Fruit fly (Drosophila melanogaster) whole organism, embryonic: Measurements from ENCODE around the gene janB.

ENCODE experiments used
- Atf6 ChIP-seq: fragments of 200-800 bp; sonication (Bioruptor generic); IDR thresholded peaks from 2 replicates; pipeline ENCODE4 v1.3.6; 2022; ENCODE audit warnings: missing biosample characterization, missing genetic modification characterization
- B-H2 ChIP-seq: fragments of 200-800 bp; sonication (Bioruptor generic); optimal IDR thresholded peaks from 2 replicates; lab custom pipeline; 2018; ENCODE audit warnings: missing biosample characterization, mild to moderate bottlenecking, missing genetic modification characterization
- BEAF-32 ChIP-seq: fragments of 200-800 bp; sonication (Bioruptor generic); optimal IDR thresholded peaks from 3 replicates; lab custom pipeline; 2017; ENCODE audit warnings: missing biosample characterization, missing genetic modification characterization, mild to moderate bottlenecking, moderate library complexity, missing genetic modification reagents
- CG11504 ChIP-seq: fragments of 200-800 bp; sonication (Bioruptor generic); optimal IDR thresholded peaks from 3 replicates; lab custom pipeline; 2019; ENCODE audit warnings: missing biosample characterization, mild to moderate bottlenecking, missing genetic modification characterization, moderate library complexity
- CG13624 ChIP-seq: fragments of 200-800 bp; sonication (Bioruptor generic); optimal IDR thresholded peaks from 2 replicates; lab custom pipeline; 2016; ENCODE audit warnings: missing biosample characterization, missing genetic modification characterization
- CG13894 ChIP-seq: fragments of 200-800 bp; sonication (Bioruptor generic); optimal IDR thresholded peaks from 3 replicates; lab custom pipeline; 2018; ENCODE audit warnings: missing biosample characterization, mild to moderate bottlenecking, missing genetic modification characterization, moderate library complexity
- CG15269 ChIP-seq: fragments of 200-800 bp; sonication (Bioruptor generic); optimal IDR thresholded peaks from 2 replicates; lab custom pipeline; 2018; ENCODE audit warnings: missing biosample characterization, mild to moderate bottlenecking, missing genetic modification characterization, moderate library complexity
- CG15514 ChIP-seq: fragments of 200-800 bp; sonication (Bioruptor generic); optimal IDR thresholded peaks from 3 replicates; lab custom pipeline; 2017; ENCODE audit warnings: missing biosample characterization, missing genetic modification characterization, mild to moderate bottlenecking, moderate library complexity, missing genetic modification reagents
- CG16815 ChIP-seq: fragments of 200-800 bp; sonication (Bioruptor generic); optimal IDR thresholded peaks from 3 replicates; lab custom pipeline; 2017; ENCODE audit warnings: missing biosample characterization, mild to moderate bottlenecking, missing genetic modification characterization
- CG17359 ChIP-seq: fragments of 200-800 bp; sonication (Bioruptor generic); optimal IDR thresholded peaks from 3 replicates; lab custom pipeline; 2018; ENCODE audit warnings: missing biosample characterization, mild to moderate bottlenecking, missing genetic modification characterization, moderate library complexity
- CG17361 ChIP-seq: fragments of 200-800 bp; sonication (Bioruptor generic); IDR thresholded peaks from 3 replicates; pipeline ENCODE4 v1.3.6; 2022; ENCODE audit warnings: missing biosample characterization, missing genetic modification characterization
- CG2120 ChIP-seq: fragments of 200-800 bp; sonication (Bioruptor generic); optimal IDR thresholded peaks from 3 replicates; lab custom pipeline; 2016; ENCODE audit warnings: missing biosample characterization, missing genetic modification characterization
- CG2129 ChIP-seq: fragments of 200-800 bp; sonication (Bioruptor generic); IDR thresholded peaks from 2 replicates; pipeline ENCODE4 v1.3.6; 2022; ENCODE audit warnings: missing biosample characterization, missing genetic modification characterization; ENCODE audit not compliant: partially characterized antibody
- CG32532 ChIP-seq: fragments of 200-800 bp; sonication (Bioruptor generic); IDR thresholded peaks from 2 replicates; pipeline ENCODE4 v1.3.6; 2022; ENCODE audit warnings: missing biosample characterization, missing genetic modification characterization
- CG32772 ChIP-seq: fragments of 200-800 bp; sonication (Bioruptor generic); IDR thresholded peaks from 2 replicates; pipeline ENCODE4 v1.3.6; 2022; ENCODE audit warnings: missing biosample characterization, missing genetic modification characterization
- CG3281 ChIP-seq: fragments of 200-800 bp; sonication (Bioruptor generic); optimal IDR thresholded peaks from 3 replicates; lab custom pipeline; 2017; ENCODE audit warnings: missing biosample characterization, mild to moderate bottlenecking, missing genetic modification characterization
- CG4404 ChIP-seq: fragments of 200-800 bp; sonication (Bioruptor generic); IDR thresholded peaks from 2 replicates; pipeline ENCODE4 v1.3.6; 2022; ENCODE audit warnings: missing biosample characterization, missing genetic modification characterization
- CG5245 ChIP-seq: fragments of 200-800 bp; sonication (Bioruptor generic); optimal IDR thresholded peaks from 3 replicates; lab custom pipeline; 2016; ENCODE audit warnings: missing biosample characterization, missing genetic modification characterization
- CG5953 ChIP-seq: fragments of 200-800 bp; sonication (Bioruptor generic); IDR thresholded peaks from 2 replicates; pipeline ENCODE4 v1.3.6; 2022; ENCODE audit warnings: missing biosample characterization, missing genetic modification characterization
- CG6689 ChIP-seq: fragments of 200-800 bp; sonication (Bioruptor generic); IDR thresholded peaks from 2 replicates; pipeline ENCODE4 v1.3.6; 2022; ENCODE audit warnings: missing biosample characterization, missing genetic modification characterization
- CG6791 ChIP-seq: fragments of 200-800 bp; sonication (Bioruptor generic); IDR thresholded peaks from 3 replicates; pipeline ENCODE4 v1.3.6; 2022; ENCODE audit warnings: missing biosample characterization, missing genetic modification characterization; ENCODE audit not compliant: partially characterized antibody
- CG9437 ChIP-seq: fragments of 200-800 bp; sonication (Bioruptor generic); optimal IDR thresholded peaks from 2 replicates; lab custom pipeline; 2018; ENCODE audit warnings: missing biosample characterization, mild to moderate bottlenecking, missing genetic modification characterization
- Drgx ChIP-seq: fragments of 200-800 bp; sonication (Bioruptor generic); IDR thresholded peaks from 2 replicates; pipeline ENCODE4 v1.3.6; 2022; ENCODE audit warnings: missing biosample characterization, missing genetic modification characterization
- HLH3B ChIP-seq: fragments of 200-800 bp; sonication (Bioruptor generic); IDR thresholded peaks from 2 replicates; pipeline ENCODE4 v1.3.6; 2022; ENCODE audit warnings: missing biosample characterization, missing genetic modification characterization
- Oli ChIP-seq: fragments of 200-800 bp; sonication (Bioruptor generic); optimal IDR thresholded peaks from 2 replicates; lab custom pipeline; 2018; ENCODE audit warnings: missing biosample characterization, mild to moderate bottlenecking, missing genetic modification characterization, moderate library complexity
- Rfx ChIP-seq: fragments of 200-800 bp; sonication (Bioruptor generic); IDR thresholded peaks from 2 replicates; pipeline ENCODE4 v1.3.6; 2022; ENCODE audit warnings: missing biosample characterization, missing genetic modification characterization
- Trl ChIP-seq, 3 experiments: fragments of >200 bp in 2 of 3; fragments of 200-800 bp in 1 of 3; sonication (Bioruptor generic) in 1 of 3; optimal IDR thresholded peaks; 2 replicates in 1 of 3; 3 replicates in 2 of 3; lab custom pipeline; 2016 to 2017; ENCODE audit warnings: missing biosample characterization in 1 of 3, missing genetic modification characterization in 1 of 3
- Xrp1 ChIP-seq: fragments of 200-800 bp; sonication (Bioruptor generic); IDR thresholded peaks from 2 replicates; pipeline ENCODE4 v1.3.6; 2022; ENCODE audit warnings: missing biosample characterization, missing genetic modification characterization
- az2 ChIP-seq: fragments of 200-800 bp; sonication (Bioruptor generic); optimal IDR thresholded peaks from 3 replicates; lab custom pipeline; 2016; ENCODE audit warnings: missing biosample characterization, missing genetic modification characterization
- bab2 ChIP-seq: fragments of 200-800 bp; sonication (Bioruptor generic); optimal IDR thresholded peaks from 2 replicates; lab custom pipeline; 2016; ENCODE audit warnings: missing biosample characterization, missing genetic modification characterization
- bigmax ChIP-seq: fragments of 200-800 bp; sonication (Bioruptor generic); optimal IDR thresholded peaks from 2 replicates; lab custom pipeline; 2018; ENCODE audit warnings: missing biosample characterization, mild to moderate bottlenecking, missing genetic modification characterization
- bowl ChIP-seq: fragments of 200-800 bp; sonication (Bioruptor generic); IDR thresholded peaks from 2 replicates; pipeline ENCODE4 v1.3.6; 2022; ENCODE audit warnings: missing biosample characterization, missing genetic modification characterization
- bsh ChIP-seq, 2 experiments: fragments of 200-800 bp; sonication (Bioruptor generic); optimal IDR thresholded peaks; 2 replicates each; lab custom pipeline; 2017 to 2018; ENCODE audit warnings: mild to moderate bottlenecking in 2 of 2, missing biosample characterization in 2 of 2, missing genetic modification characterization in 2 of 2, moderate library complexity in 1 of 2
- cad ChIP-seq: fragments of >200 bp; optimal IDR thresholded peaks from 2 replicates; lab custom pipeline; 2017; ENCODE audit warnings: missing biosample characterization, missing genetic modification characterization
- cg ChIP-seq: fragments of 200-800 bp; sonication (Bioruptor generic); optimal IDR thresholded peaks from 3 replicates; lab custom pipeline; 2019; ENCODE audit warnings: missing biosample characterization, mild to moderate bottlenecking, missing genetic modification characterization, moderate library complexity
- chm ChIP-seq: fragments of 200-800 bp; sonication (Bioruptor generic); IDR thresholded peaks from 2 replicates; pipeline ENCODE4 v1.3.6; 2022; ENCODE audit warnings: missing biosample characterization, missing genetic modification characterization
- dmrt11E ChIP-seq: fragments of 200-800 bp; sonication (Bioruptor generic); optimal IDR thresholded peaks from 3 replicates; lab custom pipeline; 2018; ENCODE audit warnings: missing biosample characterization, mild to moderate bottlenecking, missing genetic modification characterization, moderate library complexity
- dysf ChIP-seq: fragments of 200-800 bp; sonication (Bioruptor generic); IDR thresholded peaks from 3 replicates; pipeline ENCODE4 v1.3.6; 2022; ENCODE audit warnings: missing biosample characterization, missing genetic modification characterization
- fu2 ChIP-seq: fragments of 200-800 bp; sonication (Bioruptor generic); optimal IDR thresholded peaks from 2 replicates; lab custom pipeline; 2016; ENCODE audit warnings: missing biosample characterization, missing genetic modification characterization
- gce ChIP-seq: fragments of 200-800 bp; sonication (Bioruptor generic); IDR thresholded peaks from 3 replicates; pipeline ENCODE4 v1.3.6; 2022; ENCODE audit warnings: missing biosample characterization, missing genetic modification characterization
- gfzf ChIP-seq: fragments of 200-800 bp; sonication (Bioruptor generic); optimal IDR thresholded peaks from 2 replicates; lab custom pipeline; 2016; ENCODE audit warnings: missing biosample characterization, mild to moderate bottlenecking, missing genetic modification characterization, moderate library complexity
- phol ChIP-seq: fragments of 200-800 bp; sonication (Bioruptor generic); optimal IDR thresholded peaks from 3 replicates; lab custom pipeline; 2018; ENCODE audit warnings: missing biosample characterization, mild to moderate bottlenecking, missing genetic modification characterization, moderate library complexity
- prd ChIP-seq, 3 experiments: fragments of >200 bp in 2 of 3; fragments of 200-800 bp in 1 of 3; sonication (Bioruptor generic) in 1 of 3; optimal IDR thresholded peaks in 2 of 3; IDR thresholded peaks in 1 of 3; 2 replicates in 2 of 3; 3 replicates in 1 of 3; pipeline versions ENCODE4 v1.3.6 to Lab custom; 2017 to 2022; ENCODE audit warnings: missing biosample characterization in 1 of 3, missing genetic modification characterization in 1 of 3
- sc ChIP-seq, 3 experiments: fragments of >200 bp in 2 of 3; fragments of 200-800 bp in 1 of 3; sonication (Bioruptor generic) in 1 of 3; optimal IDR thresholded peaks; 2 replicates in 2 of 3; 3 replicates in 1 of 3; lab custom pipeline; 2017; ENCODE audit warnings: mild to moderate bottlenecking in 1 of 3, missing biosample characterization in 1 of 3, missing genetic modification characterization in 1 of 3, missing genetic modification reagents in 1 of 3
- schlank ChIP-seq: fragments of 200-800 bp; sonication (Bioruptor generic); optimal IDR thresholded peaks from 2 replicates; lab custom pipeline; 2018; ENCODE audit warnings: missing biosample characterization, mild to moderate bottlenecking, missing genetic modification characterization
- stc ChIP-seq: fragments of 200-800 bp; sonication (Bioruptor generic); IDR thresholded peaks from 2 replicates; pipeline ENCODE4 v1.3.6; 2022; ENCODE audit warnings: missing biosample characterization, missing genetic modification characterization
- tgo ChIP-seq: fragments of 200-800 bp; sonication (Bioruptor generic); IDR thresholded peaks from 3 replicates; pipeline ENCODE4 v1.3.6; 2022; ENCODE audit warnings: missing biosample characterization, missing genetic modification characterization
- twi ChIP-seq: fragments of 200-800 bp; optimal IDR thresholded peaks from 2 replicates; lab custom pipeline; 2019; ENCODE audit warnings: missing biosample characterization, mild to moderate bottlenecking, missing genetic modification characterization, moderate library complexity
- zfh1 ChIP-seq: fragments of 200-800 bp; sonication (Bioruptor generic); IDR thresholded peaks from 3 replicates; pipeline ENCODE4 v1.3.6; 2022; ENCODE audit warnings: missing biosample characterization, missing genetic modification characterization

The janB gene

DNA sequence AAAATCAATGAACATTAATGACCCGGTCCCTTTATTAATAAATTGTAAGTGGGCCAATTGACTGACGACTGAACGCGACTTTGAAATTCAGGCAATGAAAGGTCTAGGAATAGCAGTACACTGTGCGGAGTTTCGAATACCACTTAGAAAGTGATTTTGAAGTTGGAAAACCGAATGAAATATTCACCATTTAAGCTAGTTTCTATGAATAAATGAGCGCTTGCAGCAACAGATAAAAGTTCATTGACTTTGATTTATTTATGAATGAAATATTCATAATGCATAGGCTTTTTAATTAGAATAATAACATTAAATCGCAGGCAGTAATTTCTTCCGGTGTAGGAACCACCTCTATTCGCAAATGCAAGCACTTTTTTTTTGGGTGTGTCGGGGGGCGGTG, 17.5 kb downstream of the janB start (continued):
- TF ChIP-seq CG2129: no peak
- no peak for TF ChIP-seq CG9437 (GFP tag; lab: Kevin White, UChicago)
- TF ChIP-seq bab2 (GFP tag; lab: Kevin White, UChicago): no peak
- no peak for TF ChIP-seq twi (tag; lab: Kevin White, UChicago)
- peak; percentile 10 for TF ChIP-seq CG2120 (GFP tag; lab: Kevin White, UChicago)
- TF ChIP-seq cad (GFP tag; lab: Kevin White, UChicago): no peak
- peak; percentile 24; the same call in 1 of the 2 replicates for TF ChIP-seq Atf6 (GFP tag; lab: Robert Waterston, UW)
- no peak for TF ChIP-seq CG13894
- TF ChIP-seq HLH3B (GFP tag; lab: Robert Waterston, UW): 0 out of 2 replicates have a peak, but pooled peaks have one; percentile 8
- TF ChIP-seq gce: no peak
- TF ChIP-seq CG32532 (GFP tag; lab: Robert Waterston, UW): peak; percentile 27; the same call in 1 of the 2 replicates
- TF ChIP-seq CG4404 (GFP tag; lab: Robert Waterston, UW): no peak
- TF ChIP-seq CG5953 (GFP tag; lab: Robert Waterston, UW): no peak
- TF ChIP-seq Oli (tag; lab: Kevin White, UChicago): peak; percentile 33
- peak; percentile 9; the same call in 1 of the 2 replicates for TF ChIP-seq stc (GFP tag; lab: Robert Waterston, UW)
- TF ChIP-seq dysf (GFP tag; lab: Robert Waterston, UW): peak; percentile 59; the same call in 1 of the 3 replicates
- TF ChIP-seq sc (optimal IDR thresholded peaks at IDR 0.05; lab: Kevin White, UChicago): no peak
- no peak for TF ChIP-seq sc (GFP tag; optimal IDR thresholded peaks at IDR 0.05; lab: Kevin White, UChicago)
- TF ChIP-seq Trl (optimal IDR thresholded peaks at IDR 0.05; lab: Kevin White, UChicago): no peak
- TF ChIP-seq Trl (GFP tag; optimal IDR thresholded peaks at IDR 0.05; lab: Kevin White, UChicago): no peak
- no peak for TF ChIP-seq chm
- no peak for TF ChIP-seq bowl (GFP tag; lab: Robert Waterston, UW)
- TF ChIP-seq schlank (tag; lab: Kevin White, UChicago): no peak
- TF ChIP-seq phol: peak; percentile 30
- TF ChIP-seq gfzf (GFP tag; lab: Kevin White, UChicago): no peak
- no peak for TF ChIP-seq bigmax
- no peak for TF ChIP-seq CG5245 (GFP tag; lab: Kevin White, UChicago)
- peak; percentile 47 for TF ChIP-seq Rfx (GFP tag; lab: Robert Waterston, UW)
- TF ChIP-seq CG6791 (GFP tag; lab: Robert Waterston, UW): no peak
- peak; percentile 48; the same call in 1 of the 2 replicates for TF ChIP-seq Xrp1
- TF ChIP-seq CG17359 (tag; lab: Kevin White, UChicago): peak; percentile 22
- TF ChIP-seq CG17361 (GFP tag; lab: Robert Waterston, UW): 0 out of 3 replicates have a peak, but pooled peaks have one; percentile 16
- TF ChIP-seq prd (optimal IDR thresholded peaks at IDR 0.05; lab: Kevin White, UChicago): no peak
- TF ChIP-seq prd (GFP tag; IDR thresholded peaks at IDR 0.05; lab: Robert Waterston, UW): peak; percentile 47; the same call in 1 of the 3 replicates
- TF ChIP-seq cg (GFP tag; lab: Kevin White, UChicago): no peak
- TF ChIP-seq CG16815 (GFP tag; lab: Kevin White, UChicago): no peak
- TF ChIP-seq CG11504: peak; percentile 53
- TF ChIP-seq az2 (GFP tag; lab: Kevin White, UChicago): peak; percentile 3
- no peak for TF ChIP-seq BEAF-32
- TF ChIP-seq Drgx (GFP tag; lab: Robert Waterston, UW): peak; percentile 65
- TF ChIP-seq CG32772 (GFP tag; lab: Robert Waterston, UW): no peak
- no peak for TF ChIP-seq fu2 (GFP tag; lab: Kevin White, UChicago)
- peak; percentile 1 for TF ChIP-seq dmrt11E (tag; lab: Kevin White, UChicago)
- TF ChIP-seq CG15514: no peak
- peak; percentile 44; the same call in 1 of the 2 replicates for TF ChIP-seq CG6689
- peak in 1 of 2 experiments; percentile 29 for TF ChIP-seq bsh (GFP tag; optimal IDR thresholded peaks at IDR 0.05; lab: Kevin White, UChicago)
- no peak for TF ChIP-seq B-H2 (GFP tag; lab: Kevin White, UChicago)
- TF ChIP-seq CG13624 (GFP tag; lab: Kevin White, UChicago): no peak
- peak; percentile 32 for TF ChIP-seq CG15269 (tag; lab: Kevin White, UChicago)
- TF ChIP-seq zfh1: 0 out of 3 replicates have a peak, but pooled peaks have one; percentile 46
- no peak; the same call in 2 of the 3 replicates for TF ChIP-seq tgo
- TF ChIP-seq CG3281 (GFP tag; lab: Kevin White, UChicago): no peak
